Fruit fly (Drosophila melanogaster): ENCODE results near the gene Invadolysin.
A peak's percentile ranks its signal among the peaks of the same experiment; 100 is the strongest.

Gene Invadolysin

DNA sequence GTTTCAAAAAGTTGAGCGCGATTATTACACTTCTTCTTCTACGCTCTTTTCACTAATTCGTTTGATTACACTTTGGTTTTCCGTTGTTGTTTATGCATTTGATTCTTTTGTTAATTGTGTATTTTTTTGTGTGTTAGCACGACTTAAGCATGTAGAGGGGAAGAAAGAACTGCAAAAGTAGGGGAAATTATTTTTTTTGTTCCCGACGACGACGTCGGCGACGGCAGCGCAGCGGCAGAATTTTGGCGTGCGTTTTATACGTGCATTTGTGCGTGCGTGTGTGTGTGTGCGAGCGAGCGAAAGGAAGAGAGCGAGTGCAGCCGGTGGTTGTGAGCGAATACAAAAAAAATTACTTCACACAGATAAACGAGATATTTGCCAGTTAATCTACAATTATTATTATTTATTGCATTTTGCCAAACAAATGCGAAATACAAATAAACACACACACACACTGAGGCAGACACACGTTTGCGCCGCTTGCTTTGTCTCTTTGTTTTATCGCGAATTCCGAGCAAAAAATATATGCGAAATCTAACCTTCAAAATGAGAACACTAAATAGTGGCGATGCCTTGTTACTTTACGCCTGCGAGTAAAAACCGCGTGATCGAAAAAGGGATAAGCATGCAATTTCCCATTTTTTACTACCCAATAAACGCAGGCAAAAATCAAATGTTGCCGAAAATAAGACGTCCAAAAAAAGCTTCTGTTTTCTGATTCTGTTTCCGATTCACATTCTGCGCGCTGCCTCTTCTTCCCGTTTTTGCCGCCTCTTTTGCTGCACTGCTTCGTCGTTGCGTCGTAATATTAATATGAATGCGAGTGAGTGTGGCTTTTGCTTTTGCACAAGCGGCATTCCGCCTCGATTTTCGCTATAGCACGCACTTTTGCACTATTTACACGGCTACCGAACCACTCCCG is 10.8 kb upstream of the Invadolysin start:
- TF ChIP-seq CG4496 (GFP tag; IDR thresholded peaks at IDR 0.05) (peak; percentile 15; the same call in 1 of the 3 replicates), Ets98B (GFP tag; IDR thresholded peaks at IDR 0.05) (no peak), EcR (GFP tag; optimal IDR thresholded peaks at IDR 0.05) (peak; percentile 12)

DNA sequence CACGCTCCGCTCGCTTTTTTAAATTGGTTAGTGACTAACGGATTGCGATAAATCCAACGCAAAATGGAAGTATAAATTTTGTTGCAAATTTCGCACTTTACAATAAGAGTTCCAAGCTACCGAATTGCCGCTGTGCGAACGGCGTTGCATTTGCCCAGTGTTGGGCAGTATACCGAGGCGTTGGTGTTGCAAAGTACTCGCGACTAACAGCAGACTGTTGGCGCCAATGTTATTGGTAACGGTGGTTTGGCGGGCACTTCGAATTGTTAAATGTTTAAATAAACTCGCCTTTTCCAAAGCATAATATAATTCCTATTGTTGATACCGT is 10.2 kb upstream of the Invadolysin start:
- TF ChIP-seq Snoo (tag; optimal IDR thresholded peaks at IDR 0.05) (peak; percentile 43), D1 (tag; optimal IDR thresholded peaks at IDR 0.05) (no peak), Pif1B (GFP tag; optimal IDR thresholded peaks at IDR 0.05) (no peak), CG9948 (tag; optimal IDR thresholded peaks at IDR 0.05) (peak; percentile 49), CG8159 (tag; optimal IDR thresholded peaks at IDR 0.05) (peak; percentile 10), CG14655 (GFP tag; optimal IDR thresholded peaks at IDR 0.05) (no peak), CG17806 (tag; optimal IDR thresholded peaks at IDR 0.05) (no peak), CG15710 (tag; optimal IDR thresholded peaks at IDR 0.05) (no peak), CG8301 (tag; optimal IDR thresholded peaks at IDR 0.05) (no peak), gl (tag; optimal IDR thresholded peaks at IDR 0.05) (no peak), CG12605 (GFP tag; IDR thresholded peaks at IDR 0.05) (no peak), fd96Ca (GFP tag; IDR thresholded peaks at IDR 0.05) (no peak), EcR (GFP tag; optimal IDR thresholded peaks at IDR 0.05) (no peak), CG34367 (tag; optimal IDR thresholded peaks at IDR 0.05) (no peak), Ets98B (GFP tag; IDR thresholded peaks at IDR 0.05) (peak; percentile 24; the same call in 1 of the 2 replicates), CG4496 (GFP tag; IDR thresholded peaks at IDR 0.05) (no peak), CG13204 (GFP tag; optimal IDR thresholded peaks at IDR 0.05) (no peak), Pif1A (GFP tag; optimal IDR thresholded peaks at IDR 0.05) (no peak)

DNA sequence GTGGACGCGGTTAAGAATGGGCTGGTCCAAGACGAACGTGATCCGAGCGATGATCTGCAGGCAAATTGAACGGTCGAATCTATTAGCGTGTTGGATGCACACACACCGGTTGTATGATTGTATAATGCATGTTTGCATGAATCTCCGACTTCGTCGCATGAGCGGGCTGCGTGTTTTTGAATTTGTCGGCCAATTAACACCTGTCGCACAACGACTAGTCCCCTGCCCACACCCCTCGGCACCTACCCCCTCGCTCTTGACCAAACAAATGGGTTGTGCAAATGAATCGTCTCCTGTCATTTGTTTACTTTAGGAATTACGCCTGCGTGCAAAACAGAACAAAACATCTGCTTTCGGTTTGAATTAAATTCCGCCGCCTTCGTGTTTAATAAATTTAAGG is 9.5 kb upstream of the Invadolysin start:
- TF ChIP-seq CG4496 (GFP tag; IDR thresholded peaks at IDR 0.05) (0 out of 3 replicates have a peak, but pooled peaks have one; percentile 13), fd96Ca (GFP tag; IDR thresholded peaks at IDR 0.05) (no peak)

DNA sequence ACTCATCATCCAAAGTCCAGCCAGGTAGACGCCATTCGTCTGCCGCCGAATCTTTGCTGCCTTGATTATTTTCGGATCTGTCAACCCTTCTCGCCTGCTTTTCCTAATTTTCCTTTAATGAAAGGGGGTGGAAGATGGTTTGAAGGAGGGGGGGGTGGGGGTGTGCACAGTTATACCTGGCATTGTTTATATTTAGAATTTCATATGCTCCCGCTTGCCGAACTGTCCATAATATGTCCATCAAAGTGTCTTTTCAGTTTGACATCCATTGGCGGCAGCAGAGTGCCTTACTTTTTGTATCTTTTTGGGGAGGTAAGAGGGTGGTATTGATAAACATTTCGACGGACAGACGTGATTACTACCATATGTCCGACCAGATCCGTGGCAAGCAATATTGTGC is 6.7 kb upstream of the Invadolysin start:
- TF ChIP-seq CG34367 (tag; optimal IDR thresholded peaks at IDR 0.05) (no peak), rn (GFP tag; IDR thresholded peaks at IDR 0.05) (no peak), CG17806 (tag; optimal IDR thresholded peaks at IDR 0.05) (no peak), CG32121 (GFP tag; IDR thresholded peaks at IDR 0.05) (no peak), CG14655 (GFP tag; optimal IDR thresholded peaks at IDR 0.05) (no peak), CG8159 (tag; optimal IDR thresholded peaks at IDR 0.05) (no peak), D1 (tag; optimal IDR thresholded peaks at IDR 0.05) (no peak)

DNA sequence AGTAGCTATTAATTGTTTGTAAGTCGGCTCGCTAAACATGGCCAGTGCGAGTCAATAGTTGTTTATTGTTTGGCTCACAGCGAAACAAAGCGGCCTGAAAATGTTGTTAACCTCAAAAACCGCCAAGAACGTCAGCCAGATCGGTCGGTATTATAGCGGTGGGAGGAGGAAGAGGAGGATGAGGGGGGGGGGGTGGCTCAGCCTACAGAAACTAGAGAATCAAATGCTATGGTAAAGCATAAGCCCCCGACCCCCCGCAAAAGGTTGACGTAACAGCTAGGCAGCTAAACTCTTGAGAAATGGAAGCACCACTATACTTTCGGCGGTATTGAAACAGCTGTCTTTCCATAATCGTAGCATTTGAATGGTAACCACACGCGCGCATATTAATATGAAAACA is 5.6 kb upstream of the Invadolysin start:
- no peak for TF ChIP-seq CG14655 (GFP tag; optimal IDR thresholded peaks at IDR 0.05)
- TF ChIP-seq Ets98B (GFP tag; IDR thresholded peaks at IDR 0.05): no peak
- no peak for TF ChIP-seq CG10348 (GFP tag; IDR thresholded peaks at IDR 0.05)
- no peak for TF ChIP-seq rn (GFP tag; IDR thresholded peaks at IDR 0.05)
- TF ChIP-seq CG8159 (tag; optimal IDR thresholded peaks at IDR 0.05): no peak
- TF ChIP-seq CG15710 (tag; optimal IDR thresholded peaks at IDR 0.05): no peak
- no peak for TF ChIP-seq CG34367 (tag; optimal IDR thresholded peaks at IDR 0.05)
- TF ChIP-seq EcR (GFP tag; optimal IDR thresholded peaks at IDR 0.05): no peak
- no peak for TF ChIP-seq Pif1B (GFP tag; optimal IDR thresholded peaks at IDR 0.05)
- TF ChIP-seq Snoo (tag; optimal IDR thresholded peaks at IDR 0.05): no peak
- TF ChIP-seq CG4496 (GFP tag; IDR thresholded peaks at IDR 0.05): no peak
- no peak for TF ChIP-seq CG9948 (tag; optimal IDR thresholded peaks at IDR 0.05)
- TF ChIP-seq CG13204 (GFP tag; optimal IDR thresholded peaks at IDR 0.05): no peak
- no peak for TF ChIP-seq Pif1A (GFP tag; optimal IDR thresholded peaks at IDR 0.05)
- no peak for TF ChIP-seq fd96Ca (GFP tag; IDR thresholded peaks at IDR 0.05)
- no peak for TF ChIP-seq D1 (tag; optimal IDR thresholded peaks at IDR 0.05)
- no peak for TF ChIP-seq CG8301 (tag; optimal IDR thresholded peaks at IDR 0.05)

DNA sequence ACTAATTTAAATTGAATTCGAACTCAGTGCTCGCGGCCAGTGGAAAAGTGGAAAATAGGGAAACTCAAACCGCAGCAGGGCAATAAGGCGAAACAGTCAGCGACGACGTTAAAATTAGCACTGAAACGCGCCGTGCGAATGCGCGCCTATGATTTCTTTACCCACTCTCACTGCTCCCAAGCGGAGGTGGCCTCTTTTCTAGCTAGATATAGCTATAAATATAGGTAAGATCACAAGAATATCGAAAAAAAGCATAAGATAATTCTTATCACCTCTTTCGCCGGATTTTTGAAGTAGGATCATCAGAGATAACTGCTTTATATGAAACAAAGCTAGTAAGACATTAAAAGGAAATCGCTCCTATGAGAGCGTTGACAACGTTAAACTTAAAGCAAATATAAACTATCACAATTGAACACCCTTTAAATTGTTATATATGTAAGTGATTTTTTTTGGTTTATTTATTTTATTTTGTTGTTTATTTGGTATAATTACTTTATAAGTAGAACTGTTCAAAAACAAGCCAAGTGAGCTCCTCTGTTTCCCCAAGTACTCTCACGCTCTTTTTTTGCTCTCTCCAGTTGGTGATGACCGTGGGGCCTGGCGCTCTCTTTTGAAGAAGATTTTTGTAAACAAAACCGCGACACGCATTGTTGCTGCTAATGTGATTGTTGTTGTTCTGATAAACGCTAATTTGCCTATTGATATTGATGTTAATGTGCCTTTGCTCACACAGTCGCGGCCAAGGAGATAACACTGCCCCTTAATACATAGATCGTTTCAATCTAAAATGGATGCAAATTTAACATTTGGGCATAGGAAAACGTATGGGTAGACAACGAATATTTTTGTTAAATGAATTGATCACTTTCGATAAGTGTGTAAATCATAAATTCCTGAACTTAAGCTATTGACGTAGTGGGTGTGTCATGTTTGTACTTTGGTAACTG is 4.5 kb upstream of the Invadolysin start, which contains the start of gene tws:
TSS of gene tws (minus strand) at position 124 of the 950 bp plus-strand sequence.
- peak; percentile 53 for TF ChIP-seq Pif1B (GFP tag; optimal IDR thresholded peaks at IDR 0.05)
- peak; percentile 55 for TF ChIP-seq CG15710 (tag; optimal IDR thresholded peaks at IDR 0.05)
- TF ChIP-seq CG13204 (GFP tag; optimal IDR thresholded peaks at IDR 0.05): no peak
- peak; percentile 13 for TF ChIP-seq Snoo (tag; optimal IDR thresholded peaks at IDR 0.05)
- TF ChIP-seq CG14655 (GFP tag; optimal IDR thresholded peaks at IDR 0.05): peak; percentile 66
- TF ChIP-seq CG32121 (GFP tag; IDR thresholded peaks at IDR 0.05): no peak; the same call in 1 of the 2 replicates
- no peak for TF ChIP-seq CG10348 (GFP tag; IDR thresholded peaks at IDR 0.05)
- no peak for TF ChIP-seq D1 (tag; optimal IDR thresholded peaks at IDR 0.05)
- peak; percentile 30; the same call in 1 of the 3 replicates for TF ChIP-seq CG4496 (GFP tag; IDR thresholded peaks at IDR 0.05)
- TF ChIP-seq rn (GFP tag; IDR thresholded peaks at IDR 0.05): no peak
- peak; percentile 35 for TF ChIP-seq Pif1A (GFP tag; optimal IDR thresholded peaks at IDR 0.05)
- TF ChIP-seq CG9948 (tag; optimal IDR thresholded peaks at IDR 0.05): peak; percentile 23
- TF ChIP-seq Ets98B (GFP tag; IDR thresholded peaks at IDR 0.05): peak; percentile 53
- TF ChIP-seq gl (tag; optimal IDR thresholded peaks at IDR 0.05): no peak
- peak; percentile 15 for TF ChIP-seq CG17806 (tag; optimal IDR thresholded peaks at IDR 0.05)
- TF ChIP-seq CG34367 (tag; optimal IDR thresholded peaks at IDR 0.05): peak; percentile 28
- TF ChIP-seq fd96Ca (GFP tag; IDR thresholded peaks at IDR 0.05): no peak
- TF ChIP-seq CG8159 (tag; optimal IDR thresholded peaks at IDR 0.05): peak; percentile 54
- TF ChIP-seq EcR (GFP tag; optimal IDR thresholded peaks at IDR 0.05): no peak
- peak; percentile 41 for TF ChIP-seq CG8301 (tag; optimal IDR thresholded peaks at IDR 0.05)
- peak; percentile 40 for TF ChIP-seq CG12605 (GFP tag; IDR thresholded peaks at IDR 0.05)
